Fruit fly (Drosophila melanogaster): ENCODE data around the gene Cyp304a1.

Gene Cyp304a1

dm6 chr3R:12985828-12986530 is 22.4 kb downstream of the Cyp304a1 start, which contains the start of gene CG31342 (continued):
- TF ChIP-seq Dek (tag; optimal IDR thresholded peaks at IDR 0.05) (peak; percentile 7), az2 (GFP tag; optimal IDR thresholded peaks at IDR 0.05) (peak; percentile 42), zen2 (GFP tag; IDR thresholded peaks at IDR 0.05; ENCODE audit: partially characterized antibody) (peak; percentile 54; the same call in 1 of the 3 replicates), CG7745 (tag; optimal IDR thresholded peaks at IDR 0.05) (no peak), tup (GFP tag; optimal IDR thresholded peaks at IDR 0.05) (no peak), dimm (GFP tag; IDR thresholded peaks at IDR 0.05) (no peak), Dfd (GFP tag; optimal IDR thresholded peaks at IDR 0.05) (no peak), CG2875 (GFP tag; optimal IDR thresholded peaks at IDR 0.05) (no peak), ems (GFP tag; optimal IDR thresholded peaks at IDR 0.05) (no peak), CG31224 (GFP tag; IDR thresholded peaks at IDR 0.05) (no peak), CG34224 (GFP tag; IDR thresholded peaks at IDR 0.05; ENCODE audit: partially characterized antibody) (peak; percentile 72), pan (optimal IDR thresholded peaks at IDR 0.05) (no peak), pan (GFP tag; optimal IDR thresholded peaks at IDR 0.05 in 1 of 2, IDR thresholded peaks at IDR 0.05 in 1 of 2) (peak in 1 of 2 experiments; percentile 20), ssp (GFP tag; IDR thresholded peaks at IDR 0.05) (peak; percentile 66), CG1529 (GFP tag; optimal IDR thresholded peaks at IDR 0.05) (no peak), scrt (GFP tag; optimal IDR thresholded peaks at IDR 0.05) (no peak), Nf-YC (tag; optimal IDR thresholded peaks at IDR 0.05) (no peak), toy (GFP tag; IDR thresholded peaks at IDR 0.05) (no peak), CG2712 (tag; optimal IDR thresholded peaks at IDR 0.05) (no peak), sr (GFP tag; IDR thresholded peaks at IDR 0.05) (0 out of 3 replicates have a peak, but pooled peaks have one; percentile 21), CG15696 (tag; optimal IDR thresholded peaks at IDR 0.05) (peak; percentile 45), onecut (GFP tag; IDR thresholded peaks at IDR 0.05) (no peak), Xbp1 (GFP tag; optimal IDR thresholded peaks at IDR 0.05) (peak; percentile 28), Opbp (GFP tag; IDR thresholded peaks at IDR 0.05; ENCODE audit: partially characterized antibody) (peak; percentile 58; the same call in 2 of the 3 replicates), CG9932 (GFP tag; IDR thresholded peaks at IDR 0.05) (peak; percentile 38; the same call in 1 of the 2 replicates), CG2678 (tag; optimal IDR thresholded peaks at IDR 0.05) (no peak), pfk (GFP tag; optimal IDR thresholded peaks at IDR 0.05) (no peak), Hr78 (GFP tag; optimal IDR thresholded peaks at IDR 0.05) (no peak), Asciz (GFP tag; optimal IDR thresholded peaks at IDR 0.05) (no peak), CG2129 (GFP tag; IDR thresholded peaks at IDR 0.05; ENCODE audit: partially characterized antibody) (peak; percentile 30; the same call in 1 of the 2 replicates), chn (GFP tag; optimal IDR thresholded peaks at IDR 0.05) (no peak), ci (GFP tag; IDR thresholded peaks at IDR 0.05) (peak; percentile 25; the same call in 1 of the 3 replicates), CG17361 (GFP tag; IDR thresholded peaks at IDR 0.05) (no peak), cad (GFP tag; optimal IDR thresholded peaks at IDR 0.05) (no peak), CG4424 (GFP tag; optimal IDR thresholded peaks at IDR 0.05) (no peak), Stat92E (GFP tag; optimal IDR thresholded peaks at IDR 0.05) (peak in 1 of 3 experiments; percentile 86), fd64A (GFP tag; optimal IDR thresholded peaks at IDR 0.05) (no peak), tna (GFP tag; IDR thresholded peaks at IDR 0.05; ENCODE audit: partially characterized antibody) (peak; percentile 29; the same call in 1 of the 2 replicates), row (GFP tag; IDR thresholded peaks at IDR 0.05) (peak; percentile 77), CG13123 (GFP tag; optimal IDR thresholded peaks at IDR 0.05) (no peak), esg (GFP tag; conservative IDR thresholded peaks at IDR 0.05) (no peak), CG15514 (GFP tag; optimal IDR thresholded peaks at IDR 0.05) (peak; percentile 52), CG13894 (tag; optimal IDR thresholded peaks at IDR 0.05) (no peak), sisA (GFP tag; IDR thresholded peaks at IDR 0.05) (no peak), ase (GFP tag; IDR thresholded peaks at IDR 0.05) (no peak), CG10565 (GFP tag; optimal IDR thresholded peaks at IDR 0.05) (no peak), CG10959 (GFP tag; IDR thresholded peaks at IDR 0.05) (no peak), Oli (tag; optimal IDR thresholded peaks at IDR 0.05) (no peak)
